Fruit fly (Drosophila melanogaster) whole organism, pupa: Measurements from ENCODE around the gene CG13793.

Source experiments
- CG10348 ChIP-seq: fragments of 200-800 bp; sonication (Bioruptor generic); IDR thresholded peaks from 2 replicates; pipeline ENCODE4 v1.3.6; 2022; ENCODE audit warnings: missing biosample characterization, missing genetic modification characterization
- CG12605 ChIP-seq: fragments of 200-800 bp; sonication (Bioruptor generic); IDR thresholded peaks from 2 replicates; pipeline ENCODE4 v1.3.6; 2022; ENCODE audit warnings: missing biosample characterization, missing genetic modification characterization
- CG13204 ChIP-seq: fragments of 200-800 bp; sonication (Bioruptor generic); optimal IDR thresholded peaks from 2 replicates; lab custom pipeline; 2018; ENCODE audit warnings: missing biosample characterization, mild to moderate bottlenecking, missing genetic modification characterization, moderate library complexity
- CG14655 ChIP-seq: fragments of 200-800 bp; sonication (Bioruptor generic); optimal IDR thresholded peaks from 3 replicates; lab custom pipeline; 2017; ENCODE audit warnings: mild to moderate bottlenecking, missing biosample characterization, missing genetic modification reagents, missing genetic modification characterization
- CG15710 ChIP-seq: fragments of 200-800 bp; sonication (Bioruptor generic); optimal IDR thresholded peaks from 2 replicates; lab custom pipeline; 2018; ENCODE audit warnings: missing biosample characterization, mild to moderate bottlenecking, missing genetic modification characterization, moderate library complexity
- CG17806 ChIP-seq: fragments of 200-800 bp; sonication (Bioruptor generic); optimal IDR thresholded peaks from 2 replicates; lab custom pipeline; 2018; ENCODE audit warnings: missing biosample characterization, mild to moderate bottlenecking, missing genetic modification characterization, moderate library complexity
- CG32121 ChIP-seq: fragments of 200-800 bp; sonication (Bioruptor generic); IDR thresholded peaks from 2 replicates; pipeline ENCODE4 v1.3.6; 2022; ENCODE audit warnings: missing biosample characterization, missing genetic modification characterization
- CG34367 ChIP-seq: fragments of 200-800 bp; sonication (Bioruptor generic); optimal IDR thresholded peaks from 2 replicates; lab custom pipeline; 2018; ENCODE audit warnings: missing biosample characterization, mild to moderate bottlenecking, missing genetic modification characterization
- CG4496 ChIP-seq: fragments of 200-800 bp; sonication (Bioruptor generic); IDR thresholded peaks from 3 replicates; pipeline ENCODE4 v1.3.6; 2022; ENCODE audit warnings: missing biosample characterization, missing genetic modification characterization
- CG8159 ChIP-seq: fragments of 200-800 bp; sonication (Bioruptor generic); optimal IDR thresholded peaks from 3 replicates; lab custom pipeline; 2018; ENCODE audit warnings: missing biosample characterization, mild to moderate bottlenecking, missing genetic modification characterization, moderate library complexity
- CG8301 ChIP-seq: fragments of 200-800 bp; sonication (Bioruptor generic); optimal IDR thresholded peaks from 2 replicates; lab custom pipeline; 2018; ENCODE audit warnings: missing biosample characterization, mild to moderate bottlenecking, missing genetic modification characterization
- CG9948 ChIP-seq: fragments of 200-800 bp; sonication (Bioruptor generic); optimal IDR thresholded peaks from 2 replicates; lab custom pipeline; 2018; ENCODE audit warnings: missing biosample characterization, mild to moderate bottlenecking, missing genetic modification characterization, moderate library complexity
- D1 ChIP-seq: fragments of 200-800 bp; sonication (Bioruptor generic); optimal IDR thresholded peaks from 2 replicates; lab custom pipeline; 2018; ENCODE audit warnings: missing biosample characterization, mild to moderate bottlenecking, missing genetic modification characterization, moderate library complexity
- EcR ChIP-seq: fragments of 200-800 bp; sonication (Bioruptor generic); optimal IDR thresholded peaks from 3 replicates; lab custom pipeline; 2019; ENCODE audit warnings: missing biosample characterization, missing genetic modification characterization, mild to moderate bottlenecking, moderate library complexity, missing genetic modification reagents
- Ets98B ChIP-seq: fragments of 200-800 bp; sonication (Bioruptor generic); IDR thresholded peaks from 2 replicates; pipeline ENCODE4 v1.3.6; 2022; ENCODE audit warnings: missing biosample characterization, missing genetic modification characterization
- Pif1A ChIP-seq: fragments of 200-800 bp; sonication (Bioruptor generic); optimal IDR thresholded peaks from 3 replicates; lab custom pipeline; 2016; ENCODE audit warnings: missing biosample characterization, missing genetic modification characterization
- Pif1B ChIP-seq: fragments of 200-800 bp; sonication (Bioruptor generic); optimal IDR thresholded peaks from 3 replicates; lab custom pipeline; 2016; ENCODE audit warnings: missing biosample characterization, missing genetic modification characterization
- Snoo ChIP-seq: fragments of 200-800 bp; sonication (Bioruptor generic); optimal IDR thresholded peaks from 3 replicates; lab custom pipeline; 2017; ENCODE audit warnings: missing biosample characterization, mild to moderate bottlenecking, missing genetic modification characterization, inconsistent platforms
- fd96Ca ChIP-seq: fragments of 200-800 bp; sonication (Bioruptor generic); IDR thresholded peaks from 3 replicates; pipeline ENCODE4 v1.3.6; 2022; ENCODE audit warnings: missing biosample characterization, missing genetic modification characterization
- gl ChIP-seq: fragments of 200-800 bp; sonication (Bioruptor generic); optimal IDR thresholded peaks from 2 replicates; lab custom pipeline; 2018; ENCODE audit warnings: missing biosample characterization, mild to moderate bottlenecking, missing genetic modification characterization
- rn ChIP-seq: fragments of 200-800 bp; sonication (Bioruptor generic); IDR thresholded peaks from 2 replicates; pipeline ENCODE4 v1.3.6; 2022; ENCODE audit warnings: missing biosample characterization, missing genetic modification characterization

CG13793 gene

DNA sequence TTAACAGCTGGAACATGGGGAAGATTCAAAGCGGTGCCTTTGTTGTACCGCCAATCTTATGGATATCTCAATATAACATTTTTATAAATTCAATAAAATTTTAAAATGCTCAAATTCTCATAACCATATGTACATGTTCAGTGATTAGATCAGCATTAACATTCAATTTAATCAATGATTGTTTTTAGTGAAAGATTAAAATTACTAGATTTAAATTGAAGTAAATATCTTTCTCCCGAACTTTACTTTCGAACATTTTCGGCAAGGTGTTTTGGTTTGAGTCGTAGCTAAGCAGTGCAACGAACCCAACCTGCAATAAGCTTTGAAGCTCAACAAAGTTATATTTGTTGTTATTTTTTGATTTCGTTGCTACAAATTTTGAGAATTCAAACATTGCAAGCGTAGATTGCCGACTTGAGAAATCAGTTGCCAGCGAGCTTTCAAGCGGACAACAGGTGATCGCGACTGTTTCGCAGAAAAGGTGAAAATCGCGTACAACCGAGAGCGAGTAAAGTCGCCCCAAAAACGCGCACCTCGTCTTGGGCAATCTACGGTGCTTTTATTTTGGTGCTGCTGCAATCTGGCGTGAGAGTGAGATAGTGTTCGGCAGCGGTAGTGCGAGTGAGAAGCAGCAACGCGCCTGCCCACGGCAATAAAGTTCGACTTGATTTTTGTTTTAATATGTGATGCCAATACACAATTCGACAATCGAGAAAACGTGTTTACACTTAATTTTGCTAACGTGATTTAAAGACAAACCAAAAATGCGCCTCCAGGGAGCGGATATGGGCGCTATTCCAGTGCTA is 16.7 kb downstream of the CG13793 start, which contains the start of gene Tep3:
TSS of gene Tep3 (plus strand) at position 423 of the 806 bp plus-strand sequence.
- TF ChIP-seq CG10348 (GFP tag; lab: Robert Waterston, UW), result no peak
- peak; percentile 39; the same call in 1 of the 2 replicates for TF ChIP-seq rn (GFP tag; lab: Robert Waterston, UW)
- 0 out of 2 replicates have a peak, but pooled peaks have one; percentile 29 for TF ChIP-seq Ets98B (GFP tag; lab: Robert Waterston, UW)
- no peak for TF ChIP-seq Snoo (tag; lab: Kevin White, UChicago)
- no peak for TF ChIP-seq Pif1A
- peak; percentile 16; the same call in 1 of the 2 replicates for TF ChIP-seq CG32121 (GFP tag; lab: Robert Waterston, UW)
- TF ChIP-seq CG13204 (GFP tag; lab: Kevin White, UChicago), result no peak
- peak; percentile 61 for TF ChIP-seq Pif1B (GFP tag; lab: Kevin White, UChicago)
- TF ChIP-seq CG8301 (tag; lab: Kevin White, UChicago), result peak; percentile 48
- no peak for TF ChIP-seq CG12605 (GFP tag; lab: Robert Waterston, UW)
- TF ChIP-seq CG8159 (tag; lab: Kevin White, UChicago), result peak; percentile 64
- TF ChIP-seq CG34367, result peak; percentile 27
- no peak for TF ChIP-seq gl (tag; lab: Kevin White, UChicago)
- TF ChIP-seq D1 (tag; lab: Kevin White, UChicago), result peak; percentile 79
- peak; percentile 28 for TF ChIP-seq CG15710 (tag; lab: Kevin White, UChicago)
- peak; percentile 58 for TF ChIP-seq CG14655 (GFP tag; lab: Kevin White, UChicago)
- no peak; the same call in 2 of the 3 replicates for TF ChIP-seq CG4496
- no peak for TF ChIP-seq fd96Ca (GFP tag; lab: Robert Waterston, UW)
- no peak for TF ChIP-seq CG9948 (tag; lab: Kevin White, UChicago)
- no peak for TF ChIP-seq EcR (GFP tag; lab: Kevin White, UChicago)
- TF ChIP-seq CG17806 (tag; lab: Kevin White, UChicago), result peak; percentile 51
- TF ChIP-seq, all 21 proteins: peak for 11

DNA sequence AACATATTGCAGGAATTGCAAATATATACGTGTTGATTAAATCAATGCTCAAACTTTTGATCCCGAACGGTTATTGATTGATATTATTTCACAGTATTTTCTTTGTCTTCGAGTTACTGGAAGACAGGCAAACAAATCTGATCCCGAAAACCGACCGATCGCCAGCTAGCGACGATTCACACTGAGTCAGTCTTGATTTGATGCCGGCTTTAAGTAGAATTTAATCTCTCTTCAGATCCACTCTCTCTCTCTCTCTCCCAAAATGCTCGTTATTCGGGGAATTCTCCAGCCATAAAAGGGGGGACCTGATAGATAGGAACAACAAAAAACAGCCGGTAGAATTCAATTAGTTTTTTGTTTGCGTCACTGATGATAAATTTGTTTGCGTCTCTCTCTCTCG is 17.9 kb downstream of the CG13793 start, which contains the start of gene Tep2:
TSS of gene Tep2 (minus strand) at position 185 of the 400 bp plus-strand sequence.
- TF ChIP-seq CG10348 (GFP tag; lab: Robert Waterston, UW) (no peak), CG4496 (0 out of 3 replicates have a peak, but pooled peaks have one; percentile 38), EcR (GFP tag; lab: Kevin White, UChicago) (peak; percentile 19)

DNA sequence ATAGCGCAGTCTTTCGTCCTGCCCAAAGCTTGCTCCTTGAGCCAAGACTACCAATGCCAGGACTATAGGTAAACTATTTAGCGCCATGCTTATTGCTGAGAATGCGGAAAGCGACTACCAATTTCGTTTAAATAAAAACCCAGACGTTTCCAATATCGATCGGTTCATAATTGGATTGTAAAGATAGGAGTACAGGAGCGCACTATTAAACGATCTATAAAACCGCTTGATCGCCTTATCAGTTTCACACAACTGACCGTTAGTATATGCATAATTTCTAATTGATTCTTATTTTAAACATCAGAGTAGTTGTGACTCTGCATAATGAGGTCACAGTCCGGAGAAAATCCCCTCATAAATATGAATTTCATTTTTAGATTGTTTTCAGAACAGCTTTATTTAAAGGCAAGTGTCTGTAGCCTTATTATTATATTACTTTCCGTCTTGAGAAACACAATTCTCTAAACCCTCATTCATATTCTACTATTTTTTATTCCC is 26.7 kb downstream of the CG13793 start, which contains the start of the genes CG7025 and CG43235:
TSS of gene CG7025 (minus strand) at position 101 of the 498 bp plus-strand sequence.
TSS of gene CG43235 (plus strand) at position 448 of the 498 bp plus-strand sequence.
- no peak for TF ChIP-seq CG4496
- no peak for TF ChIP-seq gl (tag; lab: Kevin White, UChicago)

DNA sequence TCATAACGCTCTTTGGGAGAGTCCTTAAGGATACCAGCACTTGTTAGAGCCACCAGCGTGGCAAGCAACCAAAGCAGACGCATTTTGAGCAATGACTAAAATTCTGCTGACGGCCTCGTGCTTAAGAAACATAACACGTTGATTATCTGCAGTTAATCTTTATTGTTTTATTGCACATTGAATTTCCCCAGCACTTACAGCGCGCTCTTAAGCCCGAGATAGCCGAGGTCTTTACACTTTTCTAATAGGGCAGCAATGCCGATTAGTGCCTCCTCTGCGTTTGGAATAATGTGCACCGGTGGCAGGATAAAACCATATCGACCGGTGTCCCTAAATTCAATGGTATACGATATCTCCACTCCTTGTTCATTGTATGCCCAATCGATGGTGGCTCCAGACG is 28.3 kb downstream of the CG13793 start, which contains the start of gene CG18585:
TSS of gene CG18585 (minus strand) at position 101 of the 400 bp plus-strand sequence.
- no peak for TF ChIP-seq gl (tag; lab: Kevin White, UChicago)
- TF ChIP-seq CG4496, result no peak
- no peak for TF ChIP-seq CG15710 (tag; lab: Kevin White, UChicago)
- no peak for TF ChIP-seq rn (GFP tag; lab: Robert Waterston, UW)
- TF ChIP-seq D1 (tag; lab: Kevin White, UChicago), result no peak
- no peak for TF ChIP-seq EcR (GFP tag; lab: Kevin White, UChicago)
- TF ChIP-seq Ets98B (GFP tag; lab: Robert Waterston, UW), result no peak
- no peak for TF ChIP-seq CG14655 (GFP tag; lab: Kevin White, UChicago)
- TF ChIP-seq Pif1A, result no peak
- TF ChIP-seq Snoo (tag; lab: Kevin White, UChicago), result no peak

DNA sequence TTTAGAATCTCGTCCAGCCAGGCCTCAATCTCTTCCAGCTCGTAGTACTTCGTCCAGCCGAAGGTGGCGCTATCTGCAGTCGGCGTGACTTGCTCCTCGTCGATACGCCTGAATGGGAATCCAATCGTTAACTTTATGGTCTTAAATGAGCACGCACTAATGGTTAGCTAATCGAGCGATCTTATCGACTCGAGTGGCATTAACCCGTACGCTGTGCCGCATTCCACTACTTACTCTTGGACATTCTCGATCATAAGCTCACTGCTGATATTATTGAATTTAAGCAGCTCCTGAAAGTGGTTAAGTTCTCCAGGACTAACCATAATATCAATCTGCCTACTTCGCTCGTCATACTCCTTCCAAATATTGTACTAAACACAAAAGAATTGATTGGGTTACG is 28.8 kb downstream of the CG13793 start:
- TF ChIP-seq CG13204 (GFP tag; lab: Kevin White, UChicago) (no peak), rn (GFP tag; lab: Robert Waterston, UW) (no peak), CG10348 (GFP tag; lab: Robert Waterston, UW) (no peak), EcR (GFP tag; lab: Kevin White, UChicago) (no peak), CG9948 (tag; lab: Kevin White, UChicago) (no peak)

DNA sequence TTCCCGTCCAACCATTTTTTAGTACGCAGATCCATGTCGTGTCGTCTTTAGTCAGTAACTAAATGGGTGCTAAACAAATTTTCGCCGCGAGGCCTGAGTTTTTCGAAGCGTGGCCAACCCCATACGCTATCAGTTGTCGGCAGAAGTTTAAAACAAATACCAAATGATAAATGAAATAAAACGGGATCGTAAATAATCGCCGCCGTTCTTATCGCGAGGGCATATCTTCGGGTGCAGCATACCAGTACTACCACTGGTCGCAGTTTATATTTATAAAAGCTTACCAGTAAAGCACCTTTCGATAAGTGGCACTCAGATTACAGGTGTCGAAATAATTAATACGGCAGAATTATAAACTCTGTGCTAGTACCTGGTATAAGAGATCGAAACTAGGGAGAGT is 34.0 kb downstream of the CG13793 start:
- TF ChIP-seq CG8159 (tag; lab: Kevin White, UChicago) (no peak), Pif1B (GFP tag; lab: Kevin White, UChicago) (no peak), CG17806 (tag; lab: Kevin White, UChicago) (no peak), fd96Ca (GFP tag; lab: Robert Waterston, UW) (no peak), CG8301 (tag; lab: Kevin White, UChicago) (no peak), CG13204 (GFP tag; lab: Kevin White, UChicago) (no peak), CG15710 (tag; lab: Kevin White, UChicago) (no peak), rn (GFP tag; lab: Robert Waterston, UW) (no peak), Snoo (tag; lab: Kevin White, UChicago) (no peak), D1 (tag; lab: Kevin White, UChicago) (no peak)
